Fruit fly (Drosophila melanogaster) whole organism, embryonic: Measurements from ENCODE around the gene Targ3.

Experiments
- Atf6 ChIP-seq: fragments of 200-800 bp; sonication (Bioruptor generic); IDR thresholded peaks from 2 replicates; pipeline ENCODE4 v1.3.6; 2022; ENCODE audit warnings: missing biosample characterization, missing genetic modification characterization
- B-H2 ChIP-seq: fragments of 200-800 bp; sonication (Bioruptor generic); optimal IDR thresholded peaks from 2 replicates; lab custom pipeline; 2018; ENCODE audit warnings: missing biosample characterization, mild to moderate bottlenecking, missing genetic modification characterization
- Blimp-1 ChIP-seq: fragments of 200-800 bp; sonication (Bioruptor generic); optimal IDR thresholded peaks from 3 replicates; lab custom pipeline; 2018; ENCODE audit warnings: missing biosample characterization, missing genetic modification characterization, mild to moderate bottlenecking, moderate library complexity, missing genetic modification reagents
- Bteb2 ChIP-seq: fragments of 200-800 bp; sonication (Bioruptor generic); optimal IDR thresholded peaks from 2 replicates; lab custom pipeline; 2016; ENCODE audit warnings: missing biosample characterization, missing genetic modification characterization
- CG10147 ChIP-seq: fragments of 200-800 bp; sonication (Bioruptor generic); optimal IDR thresholded peaks from 2 replicates; lab custom pipeline; 2019; ENCODE audit warnings: missing biosample characterization, mild to moderate bottlenecking, missing genetic modification characterization, moderate library complexity
- CG11247 ChIP-seq: fragments of 200-800 bp; sonication (Bioruptor generic); IDR thresholded peaks from 2 replicates; pipeline ENCODE4 v1.3.6; 2022; ENCODE audit warnings: missing biosample characterization, missing genetic modification characterization
- CG11696 ChIP-seq: fragments of 200-800 bp; sonication (Bioruptor generic); IDR thresholded peaks from 2 replicates; pipeline ENCODE4 v1.3.6; 2022; ENCODE audit warnings: missing biosample characterization, missing genetic modification characterization
- CG12155 ChIP-seq: fragments of 200-800 bp; sonication (Bioruptor generic); optimal IDR thresholded peaks from 3 replicates; lab custom pipeline; 2016; ENCODE audit warnings: missing biosample characterization, missing genetic modification characterization
- CG13894 ChIP-seq: fragments of 200-800 bp; sonication (Bioruptor generic); optimal IDR thresholded peaks from 3 replicates; lab custom pipeline; 2018; ENCODE audit warnings: missing biosample characterization, mild to moderate bottlenecking, missing genetic modification characterization, moderate library complexity
- CG15073 ChIP-seq: fragments of 200-800 bp; sonication (Bioruptor generic); optimal IDR thresholded peaks from 2 replicates; lab custom pipeline; 2016; ENCODE audit warnings: missing biosample characterization, missing genetic modification characterization
- CG1529 ChIP-seq: fragments of 200-800 bp; sonication (Bioruptor generic); optimal IDR thresholded peaks from 3 replicates; lab custom pipeline; 2018; ENCODE audit warnings: missing biosample characterization, missing genetic modification characterization
- CG15601 ChIP-seq: fragments of 200-800 bp; sonication (Bioruptor generic); optimal IDR thresholded peaks from 3 replicates; lab custom pipeline; 2019; ENCODE audit warnings: missing biosample characterization, mild to moderate bottlenecking, missing genetic modification characterization, moderate library complexity
- CG18599 ChIP-seq: fragments of 200-800 bp; sonication (Bioruptor generic); optimal IDR thresholded peaks from 3 replicates; lab custom pipeline; 2017; ENCODE audit warnings: missing biosample characterization, missing genetic modification characterization, mild to moderate bottlenecking, moderate library complexity, missing genetic modification reagents
- CG3065 ChIP-seq: fragments of 200-800 bp; sonication (Bioruptor generic); optimal IDR thresholded peaks from 2 replicates; lab custom pipeline; 2016; ENCODE audit warnings: missing biosample characterization, missing genetic modification characterization
- CG32772 ChIP-seq: fragments of 200-800 bp; sonication (Bioruptor generic); IDR thresholded peaks from 2 replicates; pipeline ENCODE4 v1.3.6; 2022; ENCODE audit warnings: missing biosample characterization, missing genetic modification characterization
- CG3281 ChIP-seq: fragments of 200-800 bp; sonication (Bioruptor generic); optimal IDR thresholded peaks from 3 replicates; lab custom pipeline; 2017; ENCODE audit warnings: missing biosample characterization, mild to moderate bottlenecking, missing genetic modification characterization
- CG33213 ChIP-seq: fragments of 200-800 bp; sonication (Bioruptor generic); optimal IDR thresholded peaks from 3 replicates; lab custom pipeline; 2016; ENCODE audit warnings: missing biosample characterization, missing genetic modification characterization
- CG4730 ChIP-seq: fragments of 200-800 bp; sonication (Bioruptor generic); IDR thresholded peaks from 2 replicates; pipeline ENCODE4 v1.3.6; 2022; ENCODE audit warnings: missing biosample characterization, missing genetic modification characterization
- CG5180 ChIP-seq: fragments of 200-800 bp; sonication (Bioruptor generic); optimal IDR thresholded peaks from 3 replicates; lab custom pipeline; 2017; ENCODE audit warnings: missing biosample characterization, missing genetic modification characterization, mild to moderate bottlenecking, moderate library complexity, missing genetic modification reagents
- CG7987 ChIP-seq: fragments of 200-800 bp; sonication (Bioruptor generic); optimal IDR thresholded peaks from 2 replicates; lab custom pipeline; 2018; ENCODE audit warnings: missing biosample characterization, mild to moderate bottlenecking, missing genetic modification characterization, moderate library complexity
- CG8478 ChIP-seq: fragments of >200 bp; optimal IDR thresholded peaks from 2 replicates; lab custom pipeline; 2018
- CG9609 ChIP-seq: fragments of 200-800 bp; sonication (Bioruptor generic); optimal IDR thresholded peaks from 3 replicates; lab custom pipeline; 2016; ENCODE audit warnings: missing biosample characterization, missing genetic modification characterization
- D19A ChIP-seq: fragments of 200-800 bp; optimal IDR thresholded peaks from 3 replicates; lab custom pipeline; 2019; ENCODE audit warnings: missing biosample characterization, mild to moderate bottlenecking, missing genetic modification characterization, moderate library complexity
- D19B ChIP-seq: fragments of 200-800 bp; sonication (Bioruptor generic); optimal IDR thresholded peaks from 2 replicates; lab custom pipeline; 2017; ENCODE audit warnings: missing biosample characterization, mild to moderate bottlenecking, missing genetic modification characterization
- Dbx ChIP-seq: fragments of 200-800 bp; sonication (Bioruptor generic); IDR thresholded peaks from 3 replicates; pipeline ENCODE4 v1.3.6; 2022; ENCODE audit warnings: missing biosample characterization, missing genetic modification characterization
- Ets97D ChIP-seq: fragments of 200-800 bp; sonication (Bioruptor generic); optimal IDR thresholded peaks from 3 replicates; lab custom pipeline; 2016; ENCODE audit warnings: missing biosample characterization, missing genetic modification characterization
- HLHmδ ChIP-seq: fragments of 200-800 bp; sonication (Bioruptor generic); optimal IDR thresholded peaks from 2 replicates; lab custom pipeline; 2018; ENCODE audit warnings: missing biosample characterization, mild to moderate bottlenecking, missing genetic modification characterization, moderate library complexity
- Hsf ChIP-seq: fragments of 200-800 bp; sonication (Bioruptor generic); optimal IDR thresholded peaks from 3 replicates; lab custom pipeline; 2016; ENCODE audit warnings: missing biosample characterization, missing genetic modification characterization
- Lhr ChIP-seq: fragments of 200-800 bp; sonication (Bioruptor generic); optimal IDR thresholded peaks from 3 replicates; lab custom pipeline; 2017; ENCODE audit warnings: mild to moderate bottlenecking, missing biosample characterization, missing genetic modification reagents, missing genetic modification characterization
- Lim3 ChIP-seq: fragments of 200-800 bp; sonication (Bioruptor generic); IDR thresholded peaks from 2 replicates; pipeline ENCODE4 v1.3.6; 2022; ENCODE audit warnings: missing biosample characterization, missing genetic modification characterization
- Med ChIP-seq: fragments of 200-800 bp; sonication (Bioruptor generic); peaks from one replicate; lab custom pipeline; 2016; ENCODE audit warnings: missing biosample characterization, missing genetic modification characterization, mild to moderate bottlenecking, inconsistent platforms, moderate library complexity
- Oaz ChIP-seq: fragments of 200-800 bp; sonication (Bioruptor generic); IDR thresholded peaks from 2 replicates; pipeline ENCODE4 v1.3.6; 2022; ENCODE audit warnings: missing biosample characterization, missing genetic modification characterization
- Rfx ChIP-seq: fragments of 200-800 bp; sonication (Bioruptor generic); IDR thresholded peaks from 2 replicates; pipeline ENCODE4 v1.3.6; 2022; ENCODE audit warnings: missing biosample characterization, missing genetic modification characterization
- Taf1 ChIP-seq: fragments of 200-800 bp; sonication (Bioruptor generic); IDR thresholded peaks from 2 replicates; pipeline ENCODE4 v1.3.6; 2022; ENCODE audit warnings: missing biosample characterization, missing genetic modification characterization
- Trl ChIP-seq, 3 experiments: fragments of >200 bp in 2 of 3; fragments of 200-800 bp in 1 of 3; sonication (Bioruptor generic) in 1 of 3; optimal IDR thresholded peaks; 2 replicates in 1 of 3; 3 replicates in 2 of 3; lab custom pipeline; 2016 to 2017; ENCODE audit warnings: missing biosample characterization in 1 of 3, missing genetic modification characterization in 1 of 3
- Usf ChIP-seq: fragments of 200-800 bp; sonication (Bioruptor generic); optimal IDR thresholded peaks from 2 replicates; lab custom pipeline; 2017; ENCODE audit warnings: missing genotype, missing biosample characterization, missing genetic modification characterization
- ac ChIP-seq: fragments of 200-800 bp; sonication (Bioruptor generic); optimal IDR thresholded peaks from 3 replicates; lab custom pipeline; 2017; ENCODE audit warnings: missing biosample characterization, mild to moderate bottlenecking, missing genetic modification characterization
- bcd ChIP-seq: fragments of 200-800 bp; sonication (Bioruptor generic); optimal IDR thresholded peaks from 2 replicates; lab custom pipeline; 2017; ENCODE audit warnings: missing biosample characterization, mild to moderate bottlenecking, missing genetic modification characterization
- chm ChIP-seq: fragments of 200-800 bp; sonication (Bioruptor generic); IDR thresholded peaks from 2 replicates; pipeline ENCODE4 v1.3.6; 2022; ENCODE audit warnings: missing biosample characterization, missing genetic modification characterization
- dan ChIP-seq: fragments of 200-800 bp; sonication (Bioruptor generic); IDR thresholded peaks from 2 replicates; pipeline ENCODE4 v1.3.6; 2022; ENCODE audit warnings: missing biosample characterization, missing genetic modification characterization
- dysf ChIP-seq: fragments of 200-800 bp; sonication (Bioruptor generic); IDR thresholded peaks from 3 replicates; pipeline ENCODE4 v1.3.6; 2022; ENCODE audit warnings: missing biosample characterization, missing genetic modification characterization
- hbn ChIP-seq: fragments of 200-800 bp; sonication (Bioruptor generic); IDR thresholded peaks from 2 replicates; pipeline ENCODE4 v1.3.6; 2022; ENCODE audit warnings: missing biosample characterization, missing genetic modification characterization; ENCODE audit not compliant: partially characterized antibody
- ken ChIP-seq: fragments of 200-800 bp; sonication (Bioruptor generic); IDR thresholded peaks from 3 replicates; pipeline ENCODE4 v1.3.6; 2022; ENCODE audit warnings: missing biosample characterization, missing genetic modification characterization
- knrl ChIP-seq: fragments of 200-800 bp; sonication (Bioruptor generic); IDR thresholded peaks from 3 replicates; pipeline ENCODE4 v1.3.6; 2022; ENCODE audit warnings: missing biosample characterization, missing genetic modification characterization; ENCODE audit not compliant: partially characterized antibody
- lab ChIP-seq: fragments of 200-800 bp; sonication (Bioruptor generic); optimal IDR thresholded peaks from 3 replicates; lab custom pipeline; 2017; ENCODE audit warnings: missing biosample characterization, missing genetic modification characterization, mild to moderate bottlenecking, moderate library complexity, missing genetic modification reagents
- onecut ChIP-seq: fragments of 200-800 bp; sonication (Bioruptor generic); IDR thresholded peaks from 2 replicates; pipeline ENCODE4 v1.3.6; 2022; ENCODE audit warnings: missing biosample characterization, missing genetic modification characterization
- pan ChIP-seq, 4 experiments: fragments of >200 bp in 3 of 4; fragments of 200-800 bp in 1 of 4; sonication (Bioruptor generic) in 1 of 4; optimal IDR thresholded peaks in 3 of 4; IDR thresholded peaks in 1 of 4; 2 replicates each; pipeline versions ENCODE4 v1.3.6 to Lab custom; 2017 to 2022; ENCODE audit warnings: missing biosample characterization in 2 of 4, missing genetic modification characterization in 2 of 4, mixed read lengths in 1 of 4
- sens-2 ChIP-seq: fragments of 200-800 bp; sonication (Bioruptor generic); IDR thresholded peaks from 2 replicates; pipeline ENCODE4 v1.3.6; 2022; ENCODE audit warnings: missing biosample characterization, missing genetic modification characterization
- sim ChIP-seq: fragments of 200-800 bp; sonication (Bioruptor generic); IDR thresholded peaks from 2 replicates; pipeline ENCODE4 v1.3.6; 2022; ENCODE audit warnings: missing biosample characterization, missing genetic modification characterization
- sr ChIP-seq: fragments of 200-800 bp; sonication (Bioruptor generic); IDR thresholded peaks from 3 replicates; pipeline ENCODE4 v1.3.6; 2022; ENCODE audit warnings: missing biosample characterization, missing genetic modification characterization
- sug ChIP-seq: fragments of 200-800 bp; optimal IDR thresholded peaks from 2 replicates; lab custom pipeline; 2019; ENCODE audit warnings: missing biosample characterization, mild to moderate bottlenecking, missing genetic modification characterization, moderate library complexity
- zen ChIP-seq: fragments of 200-800 bp; sonication (Bioruptor generic); optimal IDR thresholded peaks from 3 replicates; lab custom pipeline; 2018; ENCODE audit warnings: missing biosample characterization, mild to moderate bottlenecking, missing genetic modification characterization, moderate library complexity

Targ3 gene

dm6 chr3L:21185622-21186021 is 11.0 kb upstream of the Targ3 start (continued):
- TF ChIP-seq chm, result no peak
- TF ChIP-seq Hsf, result no peak
- TF ChIP-seq CG15601, result no peak
- no peak for TF ChIP-seq B-H2 (GFP tag; lab: Kevin White, UChicago)
- TF ChIP-seq dysf (GFP tag; lab: Robert Waterston, UW), result no peak
- no peak for TF ChIP-seq sens-2 (GFP tag; lab: Robert Waterston, UW)
- TF ChIP-seq CG1529 (GFP tag; lab: Kevin White, UChicago), result no peak
- no peak for TF ChIP-seq CG3281 (GFP tag; lab: Kevin White, UChicago)
- TF ChIP-seq Bteb2 (GFP tag; lab: Kevin White, UChicago), result no peak
- no peak for TF ChIP-seq CG4730 (GFP tag; lab: Robert Waterston, UW)
- no peak for TF ChIP-seq D19A (tag; lab: Kevin White, UChicago)
- no peak for TF ChIP-seq CG7987 (GFP tag; lab: Kevin White, UChicago)
- TF ChIP-seq Atf6, result no peak
- no peak for TF ChIP-seq Lhr (GFP tag; lab: Kevin White, UChicago)
- no peak for TF ChIP-seq CG9609 (GFP tag; lab: Kevin White, UChicago)
- TF ChIP-seq Rfx (GFP tag; lab: Robert Waterston, UW), result peak; percentile 28; the same call in 1 of the 2 replicates
- no peak for TF ChIP-seq bcd (GFP tag; lab: Kevin White, UChicago)
- no peak for TF ChIP-seq Dbx
- TF ChIP-seq Taf1 (GFP tag; lab: Robert Waterston, UW), result no peak
- TF ChIP-seq CG5180 (GFP tag; lab: Kevin White, UChicago), result no peak
- TF ChIP-seq sr, result no peak
- TF ChIP-seq HLHmδ, result no peak
- no peak for TF ChIP-seq D19B (GFP tag; lab: Kevin White, UChicago)
- no peak for TF ChIP-seq hbn (GFP tag; lab: Robert Waterston, UW)
- TF ChIP-seq knrl (GFP tag; lab: Robert Waterston, UW), result no peak
- no peak for TF ChIP-seq zen
- TF ChIP-seq CG8478 (lab: Kevin White, UChicago), result no peak
- no peak for TF ChIP-seq CG11696 (GFP tag; lab: Robert Waterston, UW)
- no peak for TF ChIP-seq Oaz (GFP tag; lab: Robert Waterston, UW)
- TF ChIP-seq CG15073 (GFP tag; lab: Kevin White, UChicago), result no peak
- TF ChIP-seq Blimp-1 (GFP tag; lab: Kevin White, UChicago), result no peak
- TF ChIP-seq sug, result no peak
- no peak for TF ChIP-seq CG33213 (GFP tag; lab: Kevin White, UChicago)
- TF ChIP-seq onecut (GFP tag; lab: Robert Waterston, UW), result peak; percentile 97
- TF ChIP-seq CG13894 (tag; lab: Kevin White, UChicago), result peak; percentile 25
- TF ChIP-seq CG10147 (GFP tag; lab: Kevin White, UChicago), result no peak
- TF ChIP-seq CG3065 (GFP tag; lab: Kevin White, UChicago), result no peak
- TF ChIP-seq pan (optimal IDR thresholded peaks at IDR 0.05; lab: Kevin White, UChicago), result no peak
- no peak for TF ChIP-seq pan (GFP tag; optimal IDR thresholded peaks at IDR 0.05 in 1 of 2, IDR thresholded peaks at IDR 0.05 in 1 of 2)
- no peak for TF ChIP-seq dan (GFP tag; lab: Robert Waterston, UW)
- no peak for TF ChIP-seq CG32772
- no peak for TF ChIP-seq Lim3
- TF ChIP-seq CG12155 (GFP tag; lab: Kevin White, UChicago), result no peak
- no peak for TF ChIP-seq ac (GFP tag; lab: Kevin White, UChicago)
- TF ChIP-seq ken (GFP tag; lab: Robert Waterston, UW), result no peak
- TF ChIP-seq Trl (optimal IDR thresholded peaks at IDR 0.05; lab: Kevin White, UChicago), result peak in 1 of 2 experiments; percentile 27
- TF ChIP-seq Trl (GFP tag; optimal IDR thresholded peaks at IDR 0.05; lab: Kevin White, UChicago), result no peak
- peak; percentile 57 for TF ChIP-seq Med (GFP tag; lab: Kevin White, UChicago)
- no peak for TF ChIP-seq Usf (GFP tag; lab: Kevin White, UChicago)
- peak; percentile 3 for TF ChIP-seq CG18599 (GFP tag; lab: Kevin White, UChicago)
- TF ChIP-seq Ets97D (GFP tag; lab: Kevin White, UChicago), result no peak
- no peak for TF ChIP-seq lab (GFP tag; lab: Kevin White, UChicago)
- TF ChIP-seq CG11247 (GFP tag; lab: Robert Waterston, UW), result no peak
- no peak for TF ChIP-seq sim (GFP tag; lab: Robert Waterston, UW)
